Worm (Caenorhabditis elegans): Measurements from ENCODE around the gene T24A6.1.
"Not testable (repeated sequence)": the region's sequence is repeated elsewhere in the genome, so short reads cannot be mapped to it uniquely, and the experiment has no call there.

Gene T24A6.1

ce11 chrV:3588223-3588622, 29.4 kb downstream of the T24A6.1 start:
- TF ChIP-seq nhr-28 (tag; optimal IDR thresholded peaks at IDR 0.05) = no peak
- no peak for TF ChIP-seq snpc-4 (tag; optimal IDR thresholded peaks at IDR 0.05)
- TF ChIP-seq lin-32 (GFP tag; optimal IDR thresholded peaks at IDR 0.05) = no peak
- no peak for TF ChIP-seq mls-2 (tag; optimal IDR thresholded peaks at IDR 0.05)
- TF ChIP-seq nhr-2 (tag; optimal IDR thresholded peaks at IDR 0.05) = no peak
- no peak for TF ChIP-seq cnd-1 (tag; optimal IDR thresholded peaks at IDR 0.05)
- no peak for TF ChIP-seq ceh-83 (GFP tag; optimal IDR thresholded peaks at IDR 0.05)
- no peak for TF ChIP-seq unc-120 (tag; optimal IDR thresholded peaks at IDR 0.05; ENCODE audit: poor library complexity, severe bottlenecking)
- no peak for TF ChIP-seq unc-39 (tag; optimal IDR thresholded peaks at IDR 0.05)
- TF ChIP-seq tbx-8 (GFP tag; optimal IDR thresholded peaks at IDR 0.05) = no peak
- no peak for TF ChIP-seq ztf-11 (tag; optimal IDR thresholded peaks at IDR 0.05)
- no peak for TF ChIP-seq mep-1 (tag; optimal IDR thresholded peaks at IDR 0.05)
- no peak for TF ChIP-seq nhr-12 (tag; optimal IDR thresholded peaks at IDR 0.05)
- TF ChIP-seq sem-2 (GFP tag; optimal IDR thresholded peaks at IDR 0.05) = no peak

- TF ChIP-seq unc-120 (tag; optimal IDR thresholded peaks at IDR 0.05; ENCODE audit: poor library complexity, severe bottlenecking) (no peak), sptf-1 (tag; optimal IDR thresholded peaks at IDR 0.05) (no peak), bed-3 (GFP tag; optimal IDR thresholded peaks at IDR 0.05) (no peak), tbx-8 (GFP tag; optimal IDR thresholded peaks at IDR 0.05) (no peak), cnd-1 (tag; optimal IDR thresholded peaks at IDR 0.05) (no peak), ceh-39 (tag; optimal IDR thresholded peaks at IDR 0.05) (no peak)
Observed at ce11 chrV:3592099-3592498, 33.3 kb downstream of the T24A6.1 start, which contains the start of gene T22F3.12. Gene T22F3.12, minus strand, starts transcription at chrV:3592199.

ce11 chrV:3594936-3595335, 36.1 kb downstream of the T24A6.1 start, which contains the start of gene srh-213:
Gene srh-213, minus strand, starts transcription at chrV:3595036.
- TF ChIP-seq cnd-1 (tag; optimal IDR thresholded peaks at IDR 0.05) (no peak), ceh-43 (GFP tag; optimal IDR thresholded peaks at IDR 0.05) (no peak), pha-4 (tag; optimal IDR thresholded peaks at IDR 0.05) (no peak), ztf-11 (tag; optimal IDR thresholded peaks at IDR 0.05) (no peak), sem-2 (GFP tag; optimal IDR thresholded peaks at IDR 0.05) (no peak), ceh-39 (tag; optimal IDR thresholded peaks at IDR 0.05) (no peak), unc-120 (tag; optimal IDR thresholded peaks at IDR 0.05; ENCODE audit: poor library complexity, severe bottlenecking) (no peak), nhr-76 (tag; optimal IDR thresholded peaks at IDR 0.05) (no peak), ces-1 (GFP tag; optimal IDR thresholded peaks at IDR 0.05) (no peak), mls-2 (tag; optimal IDR thresholded peaks at IDR 0.05) (no peak)

ce11 chrV:3597052-3597451, 38.2 kb downstream of the T24A6.1 start, which contains the start of gene srh-212:
Gene srh-212, minus strand, starts transcription at chrV:3597152.
- not testable (repeated sequence) for TF ChIP-seq nhr-12, lin-13, unc-39 (tag; optimal IDR thresholded peaks at IDR 0.05)

ce11 chrV:3600570-3600969, 41.7 kb downstream of the T24A6.1 start, which contains the start of gene T22F3.7:
Gene T22F3.7, minus strand, starts transcription at chrV:3600670.
- TF ChIP-seq sptf-1 (tag; optimal IDR thresholded peaks at IDR 0.05) (no peak), ceh-39 (tag; optimal IDR thresholded peaks at IDR 0.05) (no peak), snpc-4 (tag; optimal IDR thresholded peaks at IDR 0.05) (no peak), tbx-8 (GFP tag; optimal IDR thresholded peaks at IDR 0.05) (no peak), unc-62 (GFP tag; optimal IDR thresholded peaks at IDR 0.05) (no peak), ztf-11 (tag; optimal IDR thresholded peaks at IDR 0.05) (no peak), nhr-12 (tag; optimal IDR thresholded peaks at IDR 0.05) (no peak), ceh-83 (GFP tag; optimal IDR thresholded peaks at IDR 0.05) (no peak), pha-4 (tag; optimal IDR thresholded peaks at IDR 0.05) (no peak)

ce11 chrV:3605325-3605724, 46.5 kb downstream of the T24A6.1 start, which contains the start of gene T22F3.8:
Gene T22F3.8, minus strand, starts transcription at chrV:3605425.
- no peak for TF ChIP-seq elt-1 (tag; optimal IDR thresholded peaks at IDR 0.05; ENCODE audit: borderline replicate concordance, insufficient read depth)
- TF ChIP-seq unc-120 (tag; optimal IDR thresholded peaks at IDR 0.05; ENCODE audit: poor library complexity, severe bottlenecking) = no peak
- TF ChIP-seq ceh-83 (GFP tag; optimal IDR thresholded peaks at IDR 0.05) = no peak
- TF ChIP-seq ham-2 (GFP tag; optimal IDR thresholded peaks at IDR 0.05) = no peak
- TF ChIP-seq nhr-237 (tag; optimal IDR thresholded peaks at IDR 0.05) = no peak
- TF ChIP-seq cnd-1 (tag; optimal IDR thresholded peaks at IDR 0.05) = no peak
- no peak for TF ChIP-seq lsy-2 (tag; optimal IDR thresholded peaks at IDR 0.05)
- TF ChIP-seq pha-4 (tag; optimal IDR thresholded peaks at IDR 0.05) = no peak
- no peak for TF ChIP-seq mep-1 (tag; optimal IDR thresholded peaks at IDR 0.05)
- TF ChIP-seq nhr-2 (tag; optimal IDR thresholded peaks at IDR 0.05) = no peak
- TF ChIP-seq ceh-39 (tag; optimal IDR thresholded peaks at IDR 0.05) = no peak
- no peak for TF ChIP-seq lin-13 (tag; optimal IDR thresholded peaks at IDR 0.05)
- TF ChIP-seq flh-1 (GFP tag; optimal IDR thresholded peaks at IDR 0.05) = no peak
- TF ChIP-seq ceh-43 (GFP tag; optimal IDR thresholded peaks at IDR 0.05) = no peak
- TF ChIP-seq bed-3 (GFP tag; optimal IDR thresholded peaks at IDR 0.05) = no peak
- TF ChIP-seq nhr-12 (tag; optimal IDR thresholded peaks at IDR 0.05) = no peak

Data from whole organism, mixed stage, embryonic.